Fruit fly (Drosophila melanogaster) whole organism, wandering third instar larva: ENCODE results near the gene Pex10.

Source experiments
- Abd-B ChIP-seq: fragments of >200 bp; optimal IDR thresholded peaks from 2 replicates; lab custom pipeline; 2017; ENCODE audit warnings: missing biosample characterization, missing genetic modification characterization
- CG32264 ChIP-seq: fragments of 200-800 bp; sonication (Bioruptor generic); optimal IDR thresholded peaks from 2 replicates; lab custom pipeline; 2016; ENCODE audit warnings: missing biosample characterization, missing genetic modification characterization
- CG9705 ChIP-seq: fragments of 200-800 bp; sonication (Bioruptor generic); optimal IDR thresholded peaks from 2 replicates; lab custom pipeline; 2018; ENCODE audit warnings: missing biosample characterization, mild to moderate bottlenecking, missing genetic modification characterization
- CrebA ChIP-seq: fragments of 200-800 bp; sonication (Bioruptor generic); optimal IDR thresholded peaks from 2 replicates; lab custom pipeline; 2016; ENCODE audit warnings: missing biosample characterization, mild to moderate bottlenecking, missing genetic modification characterization, borderline replicate concordance
- Dfd ChIP-seq: fragments of >200 bp; optimal IDR thresholded peaks from 2 replicates; lab custom pipeline; 2017; ENCODE audit warnings: missing biosample characterization, missing genetic modification characterization
- Dif ChIP-seq: fragments of 200-275, 200-300 bp; sonication (Bioruptor generic); optimal IDR thresholded peaks from 2 replicates; lab custom pipeline; 2018; ENCODE audit warnings: missing biosample characterization, missing genetic modification characterization; ENCODE audit not compliant: partially characterized antibody
- GATAd ChIP-seq: sonication (Bioruptor generic); optimal IDR thresholded peaks from 2 replicates; lab custom pipeline; 2016; ENCODE audit warnings: missing biosample characterization, missing genetic modification characterization
- HLH106 ChIP-seq: fragments of 200-800 bp; optimal IDR thresholded peaks from 3 replicates; lab custom pipeline; 2019; ENCODE audit warnings: missing biosample characterization, mild to moderate bottlenecking, missing genetic modification characterization, moderate library complexity
- Hnf4 ChIP-seq: fragments of 200-800 bp; sonication (Bioruptor generic); optimal IDR thresholded peaks from 2 replicates; lab custom pipeline; 2016; ENCODE audit warnings: missing biosample characterization, mild to moderate bottlenecking, missing genetic modification characterization
- Hr78 ChIP-seq: fragments of >200 bp; optimal IDR thresholded peaks from 2 replicates; lab custom pipeline; 2017; ENCODE audit warnings: missing biosample characterization, missing genetic modification characterization
- Hr83 ChIP-seq: fragments of 200-300 bp; sonication (Bioruptor generic); optimal IDR thresholded peaks from 2 replicates; lab custom pipeline; 2016; ENCODE audit warnings: missing biosample characterization, mild to moderate bottlenecking, missing genetic modification characterization, moderate library complexity; ENCODE audit not compliant: poor library complexity, severe bottlenecking
- Jra ChIP-seq: sonication (Bioruptor generic); optimal IDR thresholded peaks from 2 replicates; lab custom pipeline; 2016; ENCODE audit warnings: missing biosample characterization, missing genetic modification characterization
- Mio ChIP-seq: sonication (Bioruptor generic); optimal IDR thresholded peaks from 2 replicates; lab custom pipeline; 2016; ENCODE audit warnings: missing biosample characterization, missing genetic modification characterization
- Myc ChIP-seq: fragments of >200 bp; optimal IDR thresholded peaks from 2 replicates; lab custom pipeline; 2017
- N ChIP-seq: fragments of >200 bp; optimal IDR thresholded peaks from 2 replicates; lab custom pipeline; 2018; ENCODE audit warnings: missing biosample characterization, missing external identifiers, missing genetic modification characterization
- OdsH ChIP-seq: fragments of 200-800 bp; sonication (Bioruptor generic); optimal IDR thresholded peaks from 2 replicates; lab custom pipeline; 2016; ENCODE audit warnings: missing biosample characterization, mild to moderate bottlenecking, missing genetic modification characterization
- Rel ChIP-seq, 2 experiments: fragments of 200-800 bp; sonication (Bioruptor generic) in 1 of 2; optimal IDR thresholded peaks; 2 replicates in 1 of 2; 3 replicates in 1 of 2; lab custom pipeline; 2016 to 2019; ENCODE audit warnings: mild to moderate bottlenecking in 2 of 2, missing biosample characterization in 2 of 2, missing genetic modification characterization in 2 of 2, moderate library complexity in 1 of 2
- Sp1 ChIP-seq: fragments of 200-800 bp; sonication (Bioruptor generic); optimal IDR thresholded peaks from 3 replicates; lab custom pipeline; 2019; ENCODE audit warnings: missing biosample characterization, mild to moderate bottlenecking, missing genetic modification characterization, moderate library complexity
- Vsx2 ChIP-seq: fragments of 200-300, 225-300 bp; sonication (Bioruptor generic); optimal IDR thresholded peaks from 2 replicates; lab custom pipeline; 2018; ENCODE audit warnings: missing biosample characterization, missing genetic modification characterization; ENCODE audit not compliant: partially characterized antibody
- br ChIP-seq: fragments of 200-800 bp; sonication (Bioruptor generic); optimal IDR thresholded peaks from 2 replicates; lab custom pipeline; 2016; ENCODE audit warnings: missing biosample characterization, missing genetic modification characterization
- brk ChIP-seq: fragments of 200-800 bp; sonication (Bioruptor generic); optimal IDR thresholded peaks from 2 replicates; lab custom pipeline; 2016; ENCODE audit warnings: missing biosample characterization, mild to moderate bottlenecking, missing genetic modification characterization
- dl ChIP-seq, 2 experiments: fragments of 175-275, 200-275 bp in 1 of 2; fragments of 200-275 bp in 1 of 2; sonication (Bioruptor generic); optimal IDR thresholded peaks; lab custom pipeline; 2018; ENCODE audit warnings: mild to moderate bottlenecking in 2 of 2, missing biosample characterization in 2 of 2, missing genetic modification characterization in 2 of 2, moderate library complexity in 2 of 2; ENCODE audit not compliant: partially characterized antibody in 2 of 2, insufficient read depth in 1 of 2
- dmrt93B ChIP-seq: fragments of 200-800 bp; sonication (Bioruptor generic); optimal IDR thresholded peaks from 2 replicates; lab custom pipeline; 2018; ENCODE audit warnings: missing biosample characterization, mild to moderate bottlenecking, missing genetic modification characterization
- dsf ChIP-seq: sonication (Bioruptor generic); optimal IDR thresholded peaks from 2 replicates; lab custom pipeline; 2016; ENCODE audit warnings: missing biosample characterization, missing genetic modification characterization, borderline replicate concordance
- ey ChIP-seq: fragments of 200-800 bp; sonication (Bioruptor generic); optimal IDR thresholded peaks from 2 replicates; lab custom pipeline; 2016; ENCODE audit warnings: missing biosample characterization, missing genetic modification characterization
- foxo ChIP-seq, 2 experiments: fragments of 200-800 bp; sonication (Bioruptor generic); optimal IDR thresholded peaks; 2 replicates in 1 of 2; 3 replicates in 1 of 2; lab custom pipeline; 2016 to 2017; ENCODE audit warnings: missing biosample characterization in 2 of 2, missing genetic modification characterization in 2 of 2
- fru ChIP-seq: fragments of 200-800 bp; sonication (Bioruptor generic); optimal IDR thresholded peaks from 3 replicates; lab custom pipeline; 2016; ENCODE audit warnings: missing biosample characterization, mild to moderate bottlenecking, missing genetic modification characterization
- h ChIP-seq: fragments of 200-800 bp; sonication (Bioruptor generic); optimal IDR thresholded peaks from 3 replicates; lab custom pipeline; 2016; ENCODE audit warnings: missing biosample characterization, mild to moderate bottlenecking, missing genetic modification characterization
- jim ChIP-seq: fragments of 175-275, 200-325 bp; sonication (Bioruptor generic); optimal IDR thresholded peaks from 2 replicates; lab custom pipeline; 2016; ENCODE audit warnings: missing biosample characterization, mild to moderate bottlenecking, missing genetic modification characterization
- lola ChIP-seq: fragments of >200 bp; optimal IDR thresholded peaks from 2 replicates; lab custom pipeline; 2017; ENCODE audit warnings: missing biosample characterization, missing genetic modification characterization
- pan ChIP-seq: fragments of >200 bp; optimal IDR thresholded peaks from 2 replicates; lab custom pipeline; 2017
- psq ChIP-seq: fragments of 200-800 bp; sonication (Bioruptor generic); optimal IDR thresholded peaks from 3 replicates; lab custom pipeline; 2017; ENCODE audit warnings: missing biosample characterization, mild to moderate bottlenecking, missing genetic modification characterization, moderate library complexity
- rgr ChIP-seq: fragments of 200-800 bp; sonication (Bioruptor generic); optimal IDR thresholded peaks from 3 replicates; lab custom pipeline; 2016; ENCODE audit warnings: missing biosample characterization, mild to moderate bottlenecking, missing genetic modification characterization
- sage ChIP-seq: fragments of 200-800 bp; sonication (Bioruptor generic); optimal IDR thresholded peaks from 2 replicates; lab custom pipeline; 2016; ENCODE audit warnings: missing biosample characterization, mild to moderate bottlenecking, missing genetic modification characterization
- sv ChIP-seq: fragments of 200-800 bp; sonication (Bioruptor generic); optimal IDR thresholded peaks from 3 replicates; lab custom pipeline; 2016; ENCODE audit warnings: missing biosample characterization, missing genetic modification characterization
- tai ChIP-seq: sonication (Bioruptor generic); optimal IDR thresholded peaks from 2 replicates; lab custom pipeline; 2016; ENCODE audit warnings: missing biosample characterization, missing genetic modification characterization
- usp ChIP-seq: fragments of >200 bp; optimal IDR thresholded peaks from 2 replicates; lab custom pipeline; 2017; ENCODE audit warnings: missing biosample characterization, missing genetic modification characterization
- woc ChIP-seq: sonication (Bioruptor generic); optimal IDR thresholded peaks from 2 replicates; lab custom pipeline; 2016; ENCODE audit warnings: missing biosample characterization, mild to moderate bottlenecking, missing genetic modification characterization

Pex10 gene

dm6 chr3L:1516631-1517273, 41.3 kb upstream of the Pex10 start, which contains the start of gene cue:
Gene cue, minus strand, starts transcription at chr3L:1517271.
- no peak for TF ChIP-seq CrebA (GFP tag; lab: Kevin White, UChicago)
- TF ChIP-seq h (GFP tag; lab: Kevin White, UChicago): peak; percentile 29
- TF ChIP-seq, all 38 proteins: peak for 1

dm6 chr3L:1517274-1518047, 40.6 kb upstream of the Pex10 start:
- no peak for TF ChIP-seq Rel (GFP tag; optimal IDR thresholded peaks at IDR 0.05; lab: Kevin White, UChicago)
- TF ChIP-seq Rel (tag; optimal IDR thresholded peaks at IDR 0.05; lab: Kevin White, UChicago): peak; percentile 9
- TF ChIP-seq sv (GFP tag; lab: Kevin White, UChicago): peak; percentile 73
- no peak for TF ChIP-seq lola
- peak; percentile 4 for TF ChIP-seq CG9705 (GFP tag; lab: Kevin White, UChicago)
- TF ChIP-seq brk: no peak
- TF ChIP-seq usp: no peak
- TF ChIP-seq rgr: peak; percentile 87
- no peak for TF ChIP-seq Dfd (GFP tag; lab: Kevin White, UChicago)
- TF ChIP-seq Hnf4 (GFP tag; lab: Kevin White, UChicago): no peak
- peak; percentile 62 for TF ChIP-seq psq (GFP tag; lab: Kevin White, UChicago)
- TF ChIP-seq CrebA (GFP tag; lab: Kevin White, UChicago): no peak
- no peak for TF ChIP-seq dsf (GFP tag; lab: Kevin White, UChicago)
- TF ChIP-seq Vsx2 (GFP tag; lab: Kevin White, UChicago): no peak
- no peak for TF ChIP-seq N (GFP tag; lab: Kevin White, UChicago)
- no peak for TF ChIP-seq Hr78 (GFP tag; lab: Kevin White, UChicago)
- TF ChIP-seq Mio (GFP tag; lab: Kevin White, UChicago): peak; percentile 40
- peak; percentile 81 for TF ChIP-seq h (GFP tag; lab: Kevin White, UChicago)
- peak; percentile 51 for TF ChIP-seq GATAd (GFP tag; lab: Kevin White, UChicago)
- TF ChIP-seq dmrt93B: peak; percentile 30
- TF ChIP-seq pan (lab: Kevin White, UChicago): no peak
- peak; percentile 36 for TF ChIP-seq HLH106
- peak; percentile 21 for TF ChIP-seq Myc (lab: Kevin White, UChicago)
- TF ChIP-seq OdsH (GFP tag; lab: Kevin White, UChicago): peak; percentile 81
- no peak for TF ChIP-seq dl (GFP tag; optimal IDR thresholded peaks at IDR 0.05; lab: Kevin White, UChicago; ENCODE audit: insufficient read depth in 1 of 2, partially characterized antibody in 2 of 2)
- peak; percentile 76 for TF ChIP-seq ey (GFP tag; lab: Kevin White, UChicago)
- TF ChIP-seq foxo (GFP tag; optimal IDR thresholded peaks at IDR 0.05; lab: Kevin White, UChicago): peak in 1 of 2 experiments; percentile 83
- TF ChIP-seq sage (GFP tag; lab: Kevin White, UChicago): no peak
- peak; percentile 12 for TF ChIP-seq Dif (GFP tag; lab: Kevin White, UChicago)
- TF ChIP-seq tai: no peak
- TF ChIP-seq fru (GFP tag; lab: Kevin White, UChicago): peak; percentile 76
- TF ChIP-seq jim (GFP tag; lab: Kevin White, UChicago): no peak
- TF ChIP-seq Sp1: peak; percentile 48
- peak; percentile 81 for TF ChIP-seq Jra (GFP tag; lab: Kevin White, UChicago)
- no peak for TF ChIP-seq Abd-B
- TF ChIP-seq woc (GFP tag; lab: Kevin White, UChicago): peak; percentile 45
- peak; percentile 44 for TF ChIP-seq CG32264 (GFP tag; lab: Kevin White, UChicago)
- peak; percentile 80 for TF ChIP-seq br
- TF ChIP-seq Hr83 (GFP tag; lab: Kevin White, UChicago): peak; percentile 71
